Fruit fly (Drosophila melanogaster) S2 (cell line): ENCODE data around the gene Cyp313b1.

Experiments used
- CG8478 ChIP-seq: fragments of >200 bp; optimal IDR thresholded peaks from 2 replicates; lab custom pipeline; 2018
- CTCF ChIP-seq, 2 experiments: fragments of >200 bp; optimal IDR thresholded peaks; 2 replicates each; lab custom pipeline; 2018

The Cyp313b1 gene

dm6 chr3R:8645580-8646220 is at the start of gene Cyp313b1:
Gene Cyp313b1, minus strand, starts transcription at chr3R:8645650.
- TF ChIP-seq CG8478 (no peak), CTCF (optimal IDR thresholded peaks at IDR 0.05; lab: Kevin White, UChicago) (no peak)

- no peak for TF ChIP-seq CTCF (optimal IDR thresholded peaks at IDR 0.05; lab: Kevin White, UChicago)
- TF ChIP-seq CG8478: no peak
Observed at dm6 chr3R:8694110-8694826, 48.8 kb upstream of the Cyp313b1 start.

- TF ChIP-seq CG8478 (no peak), CTCF (optimal IDR thresholded peaks at IDR 0.05; lab: Kevin White, UChicago) (no peak)
Observed at dm6 chr3R:8686446-8686845, 41.0 kb upstream of the Cyp313b1 start.

- no peak for TF ChIP-seq CG8478
- no peak for TF ChIP-seq CTCF (optimal IDR thresholded peaks at IDR 0.05; lab: Kevin White, UChicago)
Observed at dm6 chr3R:8684328-8685177, 39.1 kb upstream of the Cyp313b1 start, which contains the start of gene CG44227. Gene CG44227, minus strand, starts transcription at chr3R:8685176.

- no peak for TF ChIP-seq CTCF (optimal IDR thresholded peaks at IDR 0.05; lab: Kevin White, UChicago)
- no peak for TF ChIP-seq CG8478
Observed at dm6 chr3R:8683280-8683679, 37.8 kb upstream of the Cyp313b1 start.

- TF ChIP-seq CTCF (optimal IDR thresholded peaks at IDR 0.05; lab: Kevin White, UChicago): no peak
- no peak for TF ChIP-seq CG8478
Observed at dm6 chr3R:8680611-8681010, 35.2 kb upstream of the Cyp313b1 start.

- TF ChIP-seq CG8478 (no peak), CTCF (optimal IDR thresholded peaks at IDR 0.05; lab: Kevin White, UChicago) (no peak)
Observed at dm6 chr3R:8679934-8680333, 34.5 kb upstream of the Cyp313b1 start, which contains the start of gene CG33325. Gene CG33325, minus strand, starts transcription at chr3R:8680034.

dm6 chr3R:8676560-8677000 is 31.1 kb upstream of the Cyp313b1 start, which contains the start of the genes Unc50, CG11755 and CG8043:
Gene Unc50, minus strand, starts transcription at chr3R:8676613.
Gene CG11755, plus strand, starts transcription at chr3R:8676915.
Gene CG8043, plus strand, starts transcription at chr3R:8676915.
- TF ChIP-seq CTCF (optimal IDR thresholded peaks at IDR 0.05; lab: Kevin White, UChicago) (no peak), CG8478 (no peak)

- TF ChIP-seq CG8478: no peak
- TF ChIP-seq CTCF (optimal IDR thresholded peaks at IDR 0.05; lab: Kevin White, UChicago): no peak
Observed at dm6 chr3R:8673803-8674234, 28.4 kb upstream of the Cyp313b1 start, which contains the start of gene mRpL19. Gene mRpL19, plus strand, starts transcription at chr3R:8674109.

- no peak for TF ChIP-seq CTCF (optimal IDR thresholded peaks at IDR 0.05; lab: Kevin White, UChicago)
- TF ChIP-seq CG8478: no peak
Observed at dm6 chr3R:8670529-8671491, 25.4 kb upstream of the Cyp313b1 start, which contains the start of gene p. Gene p, minus strand, starts transcription at chr3R:8670684.

- TF ChIP-seq CTCF (optimal IDR thresholded peaks at IDR 0.05; lab: Kevin White, UChicago) (no peak), CG8478 (no peak)
Observed at dm6 chr3R:8669900-8670528, 24.6 kb upstream of the Cyp313b1 start.

- TF ChIP-seq CTCF (optimal IDR thresholded peaks at IDR 0.05; lab: Kevin White, UChicago) (no peak), CG8478 (no peak)
Observed at dm6 chr3R:8669029-8669707, 23.7 kb upstream of the Cyp313b1 start.
